Fruit fly (Drosophila melanogaster): ENCODE measurements around the gene CG14050.

The CG14050 gene

dm6 chrX:2298708-2299370 lies 27.2 kb downstream of the CG14050 start:
- peak; percentile 64 for TF ChIP-seq CG7101 (tag; optimal IDR thresholded peaks at IDR 0.05)
- TF ChIP-seq pad (GFP tag; optimal IDR thresholded peaks at IDR 0.05) = peak; percentile 31
- TF ChIP-seq Crg-1 (GFP tag; optimal IDR thresholded peaks at IDR 0.05) = no peak
- TF ChIP-seq bab1 (GFP tag; optimal IDR thresholded peaks at IDR 0.05) = peak; percentile 85
- TF ChIP-seq Mnt (GFP tag; optimal IDR thresholded peaks at IDR 0.05) = peak; percentile 18
- peak; percentile 66 for TF ChIP-seq CG14711 (tag; optimal IDR thresholded peaks at IDR 0.05)

dm6 chrX:2297428-2298200 lies 28.4 kb downstream of the CG14050 start:
- TF ChIP-seq ovo (GFP tag; optimal IDR thresholded peaks at IDR 0.05) (peak; percentile 97), CG1620 (GFP tag; optimal IDR thresholded peaks at IDR 0.05) (peak; percentile 68), CG12768 (GFP tag; optimal IDR thresholded peaks at IDR 0.05) (peak; percentile 53), CG7045 (GFP tag; optimal IDR thresholded peaks at IDR 0.05) (peak; percentile 29), pad (GFP tag; optimal IDR thresholded peaks at IDR 0.05) (peak; percentile 98), toe (GFP tag; optimal IDR thresholded peaks at IDR 0.05) (no peak), bab1 (GFP tag; optimal IDR thresholded peaks at IDR 0.05) (peak; percentile 97), Crg-1 (GFP tag; optimal IDR thresholded peaks at IDR 0.05) (peak; percentile 90), Clk (GFP tag; optimal IDR thresholded peaks at IDR 0.05) (peak; percentile 27), cic (GFP tag; optimal IDR thresholded peaks at IDR 0.05) (peak; percentile 66), Hr96 (GFP tag; optimal IDR thresholded peaks at IDR 0.05) (peak; percentile 80), CG11617 (GFP tag; optimal IDR thresholded peaks at IDR 0.05) (peak; percentile 71), CG7101 (tag; optimal IDR thresholded peaks at IDR 0.05) (peak; percentile 89), CG14711 (tag; optimal IDR thresholded peaks at IDR 0.05) (peak; percentile 83), CG33017 (tag; optimal IDR thresholded peaks at IDR 0.05) (peak; percentile 60), kay (GFP tag; ENCODE audit: borderline replicate concordance) (no peak), CG5204 (GFP tag; optimal IDR thresholded peaks at IDR 0.05) (peak; percentile 31), Mnt (GFP tag; optimal IDR thresholded peaks at IDR 0.05) (peak; percentile 79), cnc (optimal IDR thresholded peaks at IDR 0.05) (no peak), tj (GFP tag; optimal IDR thresholded peaks at IDR 0.05) (peak; percentile 43)

- TF ChIP-seq CG7101 (tag; optimal IDR thresholded peaks at IDR 0.05) (peak; percentile 86), pad (GFP tag; optimal IDR thresholded peaks at IDR 0.05) (peak; percentile 74), CG1620 (GFP tag; optimal IDR thresholded peaks at IDR 0.05) (peak; percentile 83), CG5204 (GFP tag; optimal IDR thresholded peaks at IDR 0.05) (peak; percentile 82), cic (GFP tag; optimal IDR thresholded peaks at IDR 0.05) (peak; percentile 57), Hr96 (GFP tag; optimal IDR thresholded peaks at IDR 0.05) (peak; percentile 95), ovo (GFP tag; optimal IDR thresholded peaks at IDR 0.05) (peak; percentile 58), CG14711 (tag; optimal IDR thresholded peaks at IDR 0.05) (peak; percentile 76), Clk (GFP tag; optimal IDR thresholded peaks at IDR 0.05) (peak; percentile 67), CG33017 (tag; optimal IDR thresholded peaks at IDR 0.05) (peak; percentile 69), Crg-1 (GFP tag; optimal IDR thresholded peaks at IDR 0.05) (peak; percentile 69), bab1 (GFP tag; optimal IDR thresholded peaks at IDR 0.05) (peak; percentile 88), toe (GFP tag; optimal IDR thresholded peaks at IDR 0.05) (peak; percentile 69), kay (GFP tag; ENCODE audit: borderline replicate concordance) (no peak), CG12768 (GFP tag; optimal IDR thresholded peaks at IDR 0.05) (peak; percentile 83), tj (GFP tag; optimal IDR thresholded peaks at IDR 0.05) (peak; percentile 98), Mnt (GFP tag; optimal IDR thresholded peaks at IDR 0.05) (peak; percentile 73), CG7045 (GFP tag; optimal IDR thresholded peaks at IDR 0.05) (peak; percentile 71), cnc (optimal IDR thresholded peaks at IDR 0.05) (no peak), CG11617 (GFP tag; optimal IDR thresholded peaks at IDR 0.05) (peak; percentile 94)
These were observed 29.6 kb downstream of the CG14050 start for dm6 chrX:2296230-2297044.

DNA sequence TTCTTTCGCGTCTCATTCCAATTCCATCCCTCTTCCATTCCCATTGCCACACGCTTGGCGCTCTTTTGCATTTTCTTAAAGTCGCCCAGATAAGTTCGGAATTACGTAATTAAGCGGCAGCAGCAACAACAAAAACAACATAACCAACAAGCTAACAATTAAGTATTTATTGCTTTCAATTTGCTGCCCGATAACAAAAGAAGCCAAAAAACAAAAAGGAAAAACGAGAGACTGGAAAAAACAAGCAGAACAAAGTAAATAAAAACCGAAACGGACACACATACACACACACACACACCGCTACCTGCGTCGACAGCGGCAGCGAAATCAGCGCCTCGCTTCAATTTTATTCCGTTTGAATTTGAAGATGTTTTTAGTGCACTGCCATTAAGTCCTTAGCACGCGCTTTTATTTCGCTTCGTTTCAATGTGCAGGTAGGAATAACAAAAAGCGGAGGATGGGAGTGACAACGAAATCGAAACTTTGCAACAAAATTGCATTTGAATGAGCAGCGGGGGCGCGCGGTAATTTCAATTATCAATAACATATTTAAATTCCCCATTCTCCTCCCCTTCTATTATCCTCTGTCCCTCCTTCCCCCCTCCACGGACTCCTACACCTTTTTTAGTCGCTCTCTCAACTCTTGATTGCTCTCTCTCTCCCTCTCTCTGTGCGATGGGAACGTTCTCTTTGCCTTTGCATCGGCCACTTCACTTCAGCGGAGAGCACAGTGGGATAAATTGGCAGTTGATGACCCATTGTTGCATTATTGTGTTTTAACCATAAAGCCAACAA lies 30.4 kb downstream of the CG14050 start, which contains the start of gene Raf:
Gene Raf, plus strand, starts transcription at position 32 of the 795 bp plus-strand sequence.
- TF ChIP-seq Crg-1 (GFP tag; optimal IDR thresholded peaks at IDR 0.05) (peak; percentile 79), ovo (GFP tag; optimal IDR thresholded peaks at IDR 0.05) (peak; percentile 72), CG7101 (tag; optimal IDR thresholded peaks at IDR 0.05) (no peak), Hr96 (GFP tag; optimal IDR thresholded peaks at IDR 0.05) (no peak), cnc (optimal IDR thresholded peaks at IDR 0.05) (no peak), pad (GFP tag; optimal IDR thresholded peaks at IDR 0.05) (peak; percentile 84), tj (GFP tag; optimal IDR thresholded peaks at IDR 0.05) (no peak)
